Fruit fly (Drosophila melanogaster) whole organism, prepupa: ENCODE results near the gene corto.

ENCODE experiments used
- CG34406 ChIP-seq: fragments of 200-800 bp; sonication (Bioruptor generic); optimal IDR thresholded peaks from 3 replicates; lab custom pipeline; 2016; ENCODE audit warnings: missing biosample characterization, missing genetic modification characterization
- Eip75B ChIP-seq: fragments of 200-800 bp; sonication (Bioruptor generic); optimal IDR thresholded peaks from 3 replicates; lab custom pipeline; 2016; ENCODE audit warnings: missing biosample characterization, missing genetic modification characterization

DNA sequence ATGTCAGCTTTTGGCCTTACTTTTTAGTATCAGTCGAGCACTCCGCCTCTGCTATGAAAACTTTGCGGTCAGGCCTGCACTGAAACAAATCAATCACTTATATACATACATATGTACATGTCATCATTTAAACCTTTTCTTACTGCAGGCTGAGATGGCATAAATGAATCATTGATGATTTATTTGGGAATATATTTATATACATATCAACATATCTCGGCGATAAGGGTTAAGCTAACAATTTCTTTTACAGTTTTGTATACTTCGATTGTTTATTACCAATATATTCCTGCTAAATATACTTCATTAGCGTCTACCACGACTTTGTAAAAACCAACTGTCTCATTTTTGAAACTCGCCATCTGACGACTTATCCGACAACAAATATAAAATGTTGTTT is 49.3 kb downstream of the corto start:
- TF ChIP-seq CG34406 (GFP tag; lab: Kevin White, UChicago) (no peak), Eip75B (no peak)
